Fruit fly (Drosophila melanogaster): Measurements from ENCODE around the gene CG7239.
A peak's percentile ranks its signal among the peaks of the same experiment; 100 is the strongest.

CG7239 gene

dm6 chr2L:5805091-5805817 is 3.2 kb downstream of the CG7239 start, which contains the start of gene CG11034:
TSS of gene CG11034 (plus strand) at chr2L:5805395.
- TF ChIP-seq CG7045 (GFP tag; optimal IDR thresholded peaks at IDR 0.05), result no peak
- no peak for TF ChIP-seq Clk (GFP tag; optimal IDR thresholded peaks at IDR 0.05)
- TF ChIP-seq cnc (optimal IDR thresholded peaks at IDR 0.05), result no peak
- TF ChIP-seq CG14711 (tag; optimal IDR thresholded peaks at IDR 0.05), result no peak
- TF ChIP-seq tj (GFP tag; optimal IDR thresholded peaks at IDR 0.05), result no peak
- peak; percentile 11 for TF ChIP-seq Hr96 (GFP tag; optimal IDR thresholded peaks at IDR 0.05)
- TF ChIP-seq CG7101 (tag; optimal IDR thresholded peaks at IDR 0.05), result no peak
- no peak for TF ChIP-seq CG11617 (GFP tag; optimal IDR thresholded peaks at IDR 0.05)
- peak; percentile 21 for TF ChIP-seq Mnt (GFP tag; optimal IDR thresholded peaks at IDR 0.05)
- peak; percentile 17 for TF ChIP-seq bab1 (GFP tag; optimal IDR thresholded peaks at IDR 0.05)

DNA sequence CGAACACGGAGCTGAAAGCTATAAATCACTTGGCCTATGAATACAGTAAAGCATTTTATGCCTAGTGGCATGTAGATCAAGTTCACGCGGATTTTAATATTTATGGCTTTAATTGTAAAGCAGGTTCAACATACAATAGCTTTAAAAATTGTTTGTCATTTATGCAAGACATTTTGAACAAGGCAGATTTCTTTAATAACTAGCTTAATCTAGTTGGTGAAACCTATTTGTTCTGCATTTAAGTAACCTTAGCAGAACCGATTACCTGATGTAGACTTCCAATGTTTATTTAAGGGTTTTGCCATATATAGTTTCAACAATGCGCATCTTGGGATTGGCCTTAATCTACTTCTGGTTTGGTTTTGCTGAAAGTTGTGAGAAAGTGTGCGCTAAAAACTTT is 9.3 kb downstream of the CG7239 start, which contains the start of gene CG43307:
CG43307 (plus strand) TSS at position 301 of the 400 bp plus-strand sequence.
- TF ChIP-seq CG1620 (GFP tag; optimal IDR thresholded peaks at IDR 0.05), result no peak
- TF ChIP-seq bab1 (GFP tag; optimal IDR thresholded peaks at IDR 0.05), result no peak
- no peak for TF ChIP-seq ovo (GFP tag; optimal IDR thresholded peaks at IDR 0.05)
- no peak for TF ChIP-seq CG14711 (tag; optimal IDR thresholded peaks at IDR 0.05)
- no peak for TF ChIP-seq pad (GFP tag; optimal IDR thresholded peaks at IDR 0.05)
- no peak for TF ChIP-seq kay (GFP tag; ENCODE audit: borderline replicate concordance)
- no peak for TF ChIP-seq Crg-1 (GFP tag; optimal IDR thresholded peaks at IDR 0.05)

DNA sequence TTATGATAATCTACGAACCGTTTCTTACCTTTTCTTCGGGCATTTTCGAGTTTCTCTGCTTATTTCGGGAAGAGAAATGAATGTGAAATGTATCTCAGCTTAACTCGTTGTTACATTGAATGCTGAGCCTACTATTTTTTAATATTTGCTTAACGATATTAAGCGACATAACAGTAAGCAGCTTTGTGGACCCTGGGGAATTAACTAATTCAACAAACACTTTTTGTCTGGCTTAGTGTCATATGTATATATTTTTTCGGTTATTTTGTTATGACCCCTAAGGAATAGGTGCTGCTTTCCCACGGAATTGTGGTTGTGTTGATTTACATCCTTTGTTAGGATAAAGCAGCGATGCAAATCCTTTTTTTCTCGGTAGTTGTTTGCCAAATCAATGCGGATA is 16.3 kb downstream of the CG7239 start, which contains the start of gene COX6CL:
COX6CL (minus strand) TSS at position 101 of the 400 bp plus-strand sequence.
- TF ChIP-seq Crg-1 (GFP tag; optimal IDR thresholded peaks at IDR 0.05) (no peak), CG7101 (tag; optimal IDR thresholded peaks at IDR 0.05) (no peak), CG1620 (GFP tag; optimal IDR thresholded peaks at IDR 0.05) (no peak), tj (GFP tag; optimal IDR thresholded peaks at IDR 0.05) (no peak), Clk (GFP tag; optimal IDR thresholded peaks at IDR 0.05) (no peak), CG12768 (GFP tag; optimal IDR thresholded peaks at IDR 0.05) (no peak), CG14711 (tag; optimal IDR thresholded peaks at IDR 0.05) (no peak), CG11617 (GFP tag; optimal IDR thresholded peaks at IDR 0.05) (no peak), ovo (GFP tag; optimal IDR thresholded peaks at IDR 0.05) (no peak), cic (GFP tag; optimal IDR thresholded peaks at IDR 0.05) (no peak), Mnt (GFP tag; optimal IDR thresholded peaks at IDR 0.05) (no peak), CG7045 (GFP tag; optimal IDR thresholded peaks at IDR 0.05) (no peak), pad (GFP tag; optimal IDR thresholded peaks at IDR 0.05) (no peak), kay (GFP tag; ENCODE audit: borderline replicate concordance) (no peak), cnc (optimal IDR thresholded peaks at IDR 0.05) (no peak), toe (GFP tag; optimal IDR thresholded peaks at IDR 0.05) (no peak), Hr96 (GFP tag; optimal IDR thresholded peaks at IDR 0.05) (no peak), bab1 (GFP tag; optimal IDR thresholded peaks at IDR 0.05) (no peak)

DNA sequence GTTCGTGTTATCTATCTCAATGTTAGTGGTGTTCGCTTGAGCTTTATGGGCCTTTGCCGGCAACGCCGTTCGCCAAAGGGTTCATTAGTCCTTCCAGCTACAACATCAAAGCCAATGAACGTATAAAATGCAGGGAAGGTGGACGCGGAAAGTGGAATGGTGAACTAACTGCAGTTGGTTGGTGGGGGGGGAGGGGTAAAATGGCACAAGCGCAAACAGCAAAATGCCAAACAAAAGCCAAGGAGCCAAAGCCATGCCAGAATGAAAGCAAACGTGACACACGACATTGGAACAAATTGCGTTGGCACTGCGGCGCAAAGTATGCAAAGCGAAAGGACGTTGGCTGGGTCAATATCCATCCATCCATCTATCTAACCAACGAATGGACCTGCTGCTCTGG is 18.9 kb downstream of the CG7239 start:
- TF ChIP-seq CG5204 (GFP tag; optimal IDR thresholded peaks at IDR 0.05) (no peak), CG33017 (tag; optimal IDR thresholded peaks at IDR 0.05) (no peak), CG1620 (GFP tag; optimal IDR thresholded peaks at IDR 0.05) (no peak), CG14711 (tag; optimal IDR thresholded peaks at IDR 0.05) (no peak), cnc (optimal IDR thresholded peaks at IDR 0.05) (no peak), cic (GFP tag; optimal IDR thresholded peaks at IDR 0.05) (no peak), Clk (GFP tag; optimal IDR thresholded peaks at IDR 0.05) (no peak), CG7101 (tag; optimal IDR thresholded peaks at IDR 0.05) (no peak), toe (GFP tag; optimal IDR thresholded peaks at IDR 0.05) (no peak), Mnt (GFP tag; optimal IDR thresholded peaks at IDR 0.05) (no peak)

- TF ChIP-seq pad (GFP tag; optimal IDR thresholded peaks at IDR 0.05) (no peak), kay (GFP tag; ENCODE audit: borderline replicate concordance) (no peak), Crg-1 (GFP tag; optimal IDR thresholded peaks at IDR 0.05) (no peak), CG14711 (tag; optimal IDR thresholded peaks at IDR 0.05) (no peak)
Observed at dm6 chr2L:5823704-5824103, 21.7 kb downstream of the CG7239 start, which contains the start of gene TrissinR. TSS of gene TrissinR (plus strand) at chr2L:5824004.

All from whole organism, adult.